Worm (Caenorhabditis elegans) whole organism, L4/young adult: ENCODE data around the gene ubc-21.

Experiments used
- W03F9.2 ChIP-seq: fragments of 150-350 bp; optimal IDR thresholded peaks from 2 replicates; lab custom pipeline; 2014; ENCODE audit warnings: missing biosample characterization, missing genetic modification characterization
- dao-5 ChIP-seq: sonication (generic microtip); optimal IDR thresholded peaks from 2 replicates; lab custom pipeline; 2016; ENCODE audit warnings: missing genotype, missing genetic modification characterization, moderate library complexity, missing compliant biosample characterization
- him-1 ChIP-seq: sonication (generic microtip); optimal IDR thresholded peaks from 2 replicates; lab custom pipeline; 2016; ENCODE audit warnings: missing genotype, missing genetic modification reagents, missing genetic modification characterization, missing compliant biosample characterization

ubc-21 gene

DNA sequence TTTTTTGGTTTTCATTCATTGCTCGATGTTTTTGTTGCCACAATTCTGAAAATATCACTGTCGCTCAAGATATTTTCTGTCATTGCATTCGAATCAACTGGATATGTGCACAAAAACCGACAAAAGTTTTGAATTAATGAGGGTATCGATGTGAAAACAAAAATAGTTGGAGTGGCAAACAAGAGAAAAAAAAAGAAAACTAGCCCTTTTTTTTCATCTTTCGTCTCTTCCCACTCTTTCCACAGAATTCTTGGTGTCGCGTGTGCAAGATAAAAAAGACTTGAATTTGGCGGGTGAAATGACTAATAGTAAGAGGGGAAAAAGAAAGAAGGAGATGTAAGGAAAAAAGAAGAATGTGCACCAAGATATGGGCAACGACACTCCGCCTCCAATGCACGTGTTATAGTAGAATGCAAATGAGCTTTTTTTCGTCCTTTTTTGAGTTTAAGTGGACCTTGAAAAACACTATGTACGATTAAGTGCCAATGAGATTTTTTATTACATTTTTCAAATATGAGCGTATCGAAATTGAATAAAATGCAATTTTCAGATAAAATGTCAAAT lies at the start of gene ubc-21, which contains the start of gene ubc-22:
Gene ubc-21, plus strand, starts transcription at position 514 of the 564 bp plus-strand sequence.
Gene ubc-22, minus strand, starts transcription at position 51 of the 564 bp plus-strand sequence.
- TF ChIP-seq dao-5 (no peak), W03F9.2 (tag; lab: Kevin White, UChicago) (no peak), him-1 (no peak)

- TF ChIP-seq dao-5 (no peak), him-1 (no peak), W03F9.2 (tag; lab: Kevin White, UChicago) (no peak)
Measured at ce11 chrX:8819815-8820415, 49.5 kb upstream of the ubc-21 start.

- TF ChIP-seq him-1 (no peak), dao-5 (no peak), W03F9.2 (tag; lab: Kevin White, UChicago) (no peak)
Measured at ce11 chrX:8820643-8821042, 48.8 kb upstream of the ubc-21 start.

ce11 chrX:8824437-8824836 lies 45.0 kb upstream of the ubc-21 start, which contains the start of gene ifd-1:
Gene ifd-1 (minus strand): TSS chrX:8824448.
- TF ChIP-seq W03F9.2 (tag; lab: Kevin White, UChicago) (no peak), him-1 (no peak), dao-5 (no peak)

DNA sequence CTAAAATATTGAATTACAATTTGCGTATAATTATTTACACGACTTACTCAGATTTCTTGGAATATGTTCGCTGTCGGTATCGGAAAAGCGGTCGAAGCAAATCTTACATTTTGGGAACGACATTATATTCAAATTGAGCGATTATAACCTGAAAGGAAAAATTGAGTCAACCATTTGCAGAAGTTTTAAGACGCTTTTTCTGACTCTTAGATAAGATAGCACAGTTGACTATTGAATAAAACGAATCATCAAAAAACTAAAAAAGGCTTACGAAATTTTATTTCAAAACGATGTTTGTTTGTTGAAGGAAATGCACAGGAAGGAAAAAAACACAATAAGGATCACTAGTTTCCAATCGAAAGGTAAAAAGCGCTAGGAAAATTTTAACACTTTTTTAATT lies 41.1 kb upstream of the ubc-21 start, which contains the start of gene rcs-1:
Gene rcs-1, minus strand, starts transcription at position 176 of the 400 bp plus-strand sequence.
- TF ChIP-seq dao-5 (no peak), W03F9.2 (tag; lab: Kevin White, UChicago) (no peak), him-1 (no peak)

- TF ChIP-seq him-1: no peak
- TF ChIP-seq dao-5: no peak
- no peak for TF ChIP-seq W03F9.2 (tag; lab: Kevin White, UChicago)
Measured at ce11 chrX:8831162-8831561, 38.3 kb upstream of the ubc-21 start, which contains the start of gene C28G1.6. Gene C28G1.6 (minus strand): TSS chrX:8831262.

DNA sequence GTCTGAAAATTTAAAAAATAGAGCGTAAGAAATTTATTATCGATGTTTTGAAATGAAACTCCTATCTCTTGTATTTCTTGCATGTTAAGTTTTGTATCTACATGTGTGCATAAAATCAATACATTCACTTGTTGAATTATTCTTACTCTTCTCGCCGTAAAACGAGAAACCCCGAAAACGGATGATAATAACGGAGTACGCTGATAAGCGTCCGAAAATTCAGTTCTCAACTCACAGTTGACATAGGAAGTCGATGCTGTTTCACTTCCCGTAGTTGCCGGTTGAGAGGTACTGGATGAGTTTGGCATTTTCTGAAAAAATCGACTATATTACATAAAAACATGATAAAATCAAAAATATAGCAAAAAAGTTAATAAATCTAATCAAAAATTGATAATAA lies 34.0 kb upstream of the ubc-21 start, which contains the start of gene sec-15:
Gene sec-15, minus strand, starts transcription at position 311 of the 400 bp plus-strand sequence.
- TF ChIP-seq dao-5 (no peak), him-1 (no peak), W03F9.2 (tag; lab: Kevin White, UChicago) (no peak)

- TF ChIP-seq dao-5 (peak; percentile 92), him-1 (peak; percentile 93), W03F9.2 (tag; lab: Kevin White, UChicago) (peak; percentile 50)
Measured at ce11 chrX:8835887-8836348, 33.5 kb upstream of the ubc-21 start, which contains the start of gene C28G1.2. Gene C28G1.2 (plus strand): TSS chrX:8836016.

DNA sequence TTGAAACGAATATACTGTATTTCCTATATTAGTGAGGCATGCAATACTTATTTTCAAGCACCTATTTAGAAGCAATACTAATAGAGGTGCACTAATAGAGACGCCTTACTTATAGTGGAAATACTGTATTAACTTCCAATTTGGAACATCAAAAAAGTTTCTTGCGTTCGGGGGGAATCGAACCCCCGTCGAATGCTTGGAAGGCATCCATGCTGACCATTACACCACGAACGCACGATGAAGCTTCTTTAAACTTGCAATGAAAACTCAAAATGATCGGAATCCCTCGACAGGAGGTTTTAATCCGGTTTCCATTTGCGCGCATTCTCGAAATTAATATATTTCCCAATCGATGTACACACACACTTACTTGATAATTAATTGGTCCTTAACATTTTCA lies 31.2 kb upstream of the ubc-21 start:
- no peak for TF ChIP-seq W03F9.2 (tag; lab: Kevin White, UChicago)
- no peak for TF ChIP-seq him-1
- TF ChIP-seq dao-5: peak; percentile 49

- TF ChIP-seq W03F9.2 (tag; lab: Kevin White, UChicago) (no peak), dao-5 (no peak), him-1 (no peak)
Measured at ce11 chrX:8843988-8844387, 25.4 kb upstream of the ubc-21 start, which contains the start of gene ubc-23. Gene ubc-23 (plus strand): TSS chrX:8844288.

DNA sequence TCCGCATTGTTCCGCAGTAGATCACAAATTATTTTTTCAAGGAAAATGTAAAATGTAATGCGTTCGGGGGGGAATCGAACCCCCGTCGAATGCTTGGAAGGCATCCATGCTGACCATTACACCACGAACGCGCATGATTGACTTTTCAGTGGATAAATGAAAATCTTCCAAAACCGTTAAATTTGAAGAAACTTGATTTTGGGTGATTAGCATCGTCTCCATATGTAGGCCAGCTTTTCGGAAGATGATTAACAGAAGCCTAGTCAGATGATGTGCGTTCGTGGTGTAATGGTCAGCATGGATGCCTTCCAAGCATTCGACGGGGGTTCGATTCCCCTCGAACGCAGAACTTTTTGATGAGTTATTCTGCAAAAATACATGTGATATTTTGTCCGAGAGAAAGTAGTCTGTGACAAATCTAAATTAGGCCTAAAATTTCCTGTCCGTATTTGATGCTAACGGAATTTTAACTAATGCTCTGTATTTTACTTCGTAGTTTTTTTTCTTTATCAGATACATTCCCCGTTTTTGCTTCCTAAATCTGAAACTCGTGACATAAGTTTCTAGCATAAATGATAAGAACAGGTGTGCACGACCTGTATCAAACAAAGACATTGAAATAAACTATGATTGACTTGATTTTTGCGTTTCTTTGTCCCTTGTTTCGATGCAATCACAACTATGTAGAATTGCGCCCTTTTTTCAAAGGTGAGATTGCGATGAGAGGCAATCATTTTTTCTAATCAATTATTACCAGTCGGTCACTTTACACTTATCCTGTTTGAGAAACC lies 22.8 kb upstream of the ubc-21 start, which contains the start of gene C28G1.10:
Gene C28G1.10, plus strand, starts transcription at position 676 of the 791 bp plus-strand sequence.
- no peak for TF ChIP-seq W03F9.2 (tag; lab: Kevin White, UChicago)
- TF ChIP-seq dao-5: no peak
- no peak for TF ChIP-seq him-1

DNA sequence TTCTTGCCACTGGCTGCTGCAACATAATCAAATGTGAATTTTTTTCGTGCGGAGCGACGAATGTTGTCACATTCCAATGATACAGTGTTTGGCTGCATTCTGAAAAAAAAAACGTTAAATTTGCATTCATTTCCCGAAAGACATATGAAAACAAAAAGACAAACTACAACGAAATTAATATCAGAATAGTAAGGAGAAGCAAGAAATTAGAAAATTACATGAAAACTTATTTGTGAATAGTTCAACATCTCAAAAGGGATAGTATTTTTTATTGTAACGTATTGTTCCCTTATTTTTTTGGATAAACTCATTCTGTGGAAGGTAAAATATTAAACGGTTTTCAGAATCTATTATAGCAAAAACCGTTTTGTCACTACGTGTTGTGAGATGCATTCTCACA lies 15.9 kb upstream of the ubc-21 start, which contains the start of gene sprp-4:
Gene sprp-4, minus strand, starts transcription at position 101 of the 400 bp plus-strand sequence.
- TF ChIP-seq W03F9.2 (tag; lab: Kevin White, UChicago) (no peak), him-1 (no peak), dao-5 (no peak)

ce11 chrX:8854409-8854808 lies 15.0 kb upstream of the ubc-21 start:
- TF ChIP-seq him-1 (no peak), dao-5 (no peak), W03F9.2 (tag; lab: Kevin White, UChicago) (no peak)
